Fruit fly (Drosophila melanogaster) whole organism, adult: ENCODE data around the gene CG6144.

Experiments
- CG11617 ChIP-seq: fragments of 200-800 bp; sonication (Bioruptor generic); optimal IDR thresholded peaks from 2 replicates; lab custom pipeline; 2017; ENCODE audit warnings: mild to moderate bottlenecking, missing biosample characterization, missing genetic modification reagents, missing genetic modification characterization
- CG12768 ChIP-seq: fragments of 200-800 bp; sonication (Bioruptor generic); optimal IDR thresholded peaks from 2 replicates; lab custom pipeline; 2017; ENCODE audit warnings: missing biosample characterization, missing genetic modification characterization, mild to moderate bottlenecking, moderate library complexity, missing genetic modification reagents
- CG14711 ChIP-seq: fragments of 200-800 bp; sonication (Bioruptor generic); optimal IDR thresholded peaks from 2 replicates; lab custom pipeline; 2018; ENCODE audit warnings: missing biosample characterization, mild to moderate bottlenecking, missing genetic modification characterization, moderate library complexity
- CG1620 ChIP-seq: fragments of 200-800 bp; sonication (Bioruptor generic); optimal IDR thresholded peaks from 2 replicates; lab custom pipeline; 2016; ENCODE audit warnings: missing biosample characterization, missing genetic modification characterization
- CG33017 ChIP-seq: fragments of 200-800 bp; sonication (Bioruptor generic); optimal IDR thresholded peaks from 2 replicates; lab custom pipeline; 2018; ENCODE audit warnings: missing biosample characterization, mild to moderate bottlenecking, missing genetic modification characterization, moderate library complexity
- CG5204 ChIP-seq: fragments of 200-800 bp; sonication (Bioruptor generic); optimal IDR thresholded peaks from 2 replicates; lab custom pipeline; 2016; ENCODE audit warnings: missing biosample characterization, missing genetic modification characterization
- CG7045 ChIP-seq: fragments of 200-800 bp; sonication (Bioruptor generic); optimal IDR thresholded peaks from 2 replicates; lab custom pipeline; 2017; ENCODE audit warnings: missing biosample characterization, mild to moderate bottlenecking, missing genetic modification characterization
- CG7101 ChIP-seq: fragments of 200-800 bp; sonication (Bioruptor generic); optimal IDR thresholded peaks from 2 replicates; lab custom pipeline; 2018; ENCODE audit warnings: missing biosample characterization, mild to moderate bottlenecking, missing genetic modification characterization, moderate library complexity
- Clk ChIP-seq: fragments of 200-800 bp; sonication (Bioruptor generic); optimal IDR thresholded peaks from 2 replicates; lab custom pipeline; 2017; ENCODE audit warnings: missing biosample characterization, missing genetic modification characterization
- Crg-1 ChIP-seq: fragments of 200-800 bp; sonication (Bioruptor generic); optimal IDR thresholded peaks from 2 replicates; lab custom pipeline; 2016; ENCODE audit warnings: missing biosample characterization, missing genetic modification characterization
- Hr96 ChIP-seq: fragments of 200-800 bp; sonication (Bioruptor generic); optimal IDR thresholded peaks from 2 replicates; lab custom pipeline; 2016; ENCODE audit warnings: missing biosample characterization, missing genetic modification characterization
- Mnt ChIP-seq: fragments of 200-800 bp; sonication (Bioruptor generic); optimal IDR thresholded peaks from 2 replicates; lab custom pipeline; 2016; ENCODE audit warnings: missing biosample characterization, mild to moderate bottlenecking, missing genetic modification characterization
- bab1 ChIP-seq: fragments of 200-800 bp; sonication (Bioruptor generic); optimal IDR thresholded peaks from 3 replicates; lab custom pipeline; 2019; ENCODE audit warnings: missing biosample characterization, mild to moderate bottlenecking, missing genetic modification characterization, moderate library complexity
- cic ChIP-seq: fragments of 200-800 bp; sonication (Bioruptor generic); optimal IDR thresholded peaks from 2 replicates; lab custom pipeline; 2017; ENCODE audit warnings: missing biosample characterization, mild to moderate bottlenecking, missing genetic modification characterization, moderate library complexity
- cnc ChIP-seq, 2 experiments: fragments of >200 bp; optimal IDR thresholded peaks; 2 replicates each; lab custom pipeline; 2017
- kay ChIP-seq: fragments of 200-800 bp; sonication (Bioruptor generic); peaks from one replicate; lab custom pipeline; 2016; ENCODE audit warnings: missing biosample characterization, missing genetic modification characterization, borderline replicate concordance
- ovo ChIP-seq: fragments of 200-800 bp; sonication (Bioruptor generic); optimal IDR thresholded peaks from 2 replicates; lab custom pipeline; 2016; ENCODE audit warnings: missing biosample characterization, missing genetic modification characterization
- pad ChIP-seq: fragments of 200-800 bp; sonication (Bioruptor generic); optimal IDR thresholded peaks from 3 replicates; lab custom pipeline; 2017; ENCODE audit warnings: missing biosample characterization, missing genetic modification characterization, mild to moderate bottlenecking, moderate library complexity, missing genetic modification reagents
- tj ChIP-seq: fragments of 200-800 bp; sonication (Bioruptor generic); optimal IDR thresholded peaks from 3 replicates; lab custom pipeline; 2017; ENCODE audit warnings: missing biosample characterization, mild to moderate bottlenecking, missing genetic modification characterization, moderate library complexity
- toe ChIP-seq: fragments of 200-800 bp; sonication (Bioruptor generic); optimal IDR thresholded peaks from 2 replicates; lab custom pipeline; 2016; ENCODE audit warnings: missing biosample characterization, missing genetic modification characterization

Gene CG6144

dm6 chr2L:10497106-10497800 lies 8.8 kb downstream of the CG6144 start:
- TF ChIP-seq CG7045 (no peak), bab1 (GFP tag; lab: Kevin White, UChicago) (no peak)

- TF ChIP-seq tj (no peak), bab1 (GFP tag; lab: Kevin White, UChicago) (no peak), Crg-1 (GFP tag; lab: Kevin White, UChicago) (no peak), CG7045 (no peak), CG33017 (tag; lab: Kevin White, UChicago) (no peak), cic (GFP tag; lab: Kevin White, UChicago) (no peak), CG11617 (GFP tag; lab: Kevin White, UChicago) (no peak), Hr96 (no peak), cnc (optimal IDR thresholded peaks at IDR 0.05; lab: Kevin White, UChicago) (no peak), CG1620 (GFP tag; lab: Kevin White, UChicago) (no peak), kay (GFP tag; lab: Kevin White, UChicago) (no peak), ovo (GFP tag; lab: Kevin White, UChicago) (no peak), pad (GFP tag; lab: Kevin White, UChicago) (no peak), toe (no peak), CG14711 (tag; lab: Kevin White, UChicago) (no peak), Clk (GFP tag; lab: Kevin White, UChicago) (no peak), CG5204 (no peak), CG7101 (tag; lab: Kevin White, UChicago) (no peak), CG12768 (GFP tag; lab: Kevin White, UChicago) (no peak), Mnt (GFP tag; lab: Kevin White, UChicago) (no peak)
Measured at dm6 chr2L:10499608-10500007, 11.1 kb downstream of the CG6144 start.

dm6 chr2L:10500309-10500974 lies 11.9 kb downstream of the CG6144 start:
- TF ChIP-seq cnc (optimal IDR thresholded peaks at IDR 0.05; lab: Kevin White, UChicago) (no peak), Mnt (GFP tag; lab: Kevin White, UChicago) (peak; percentile 21), tj (peak; percentile 67), Hr96 (no peak), CG11617 (GFP tag; lab: Kevin White, UChicago) (no peak), kay (GFP tag; lab: Kevin White, UChicago) (peak; percentile 95), CG33017 (tag; lab: Kevin White, UChicago) (no peak), cic (GFP tag; lab: Kevin White, UChicago) (no peak), Crg-1 (GFP tag; lab: Kevin White, UChicago) (no peak)

- TF ChIP-seq CG7045 = no peak
- no peak for TF ChIP-seq CG7101 (tag; lab: Kevin White, UChicago)
- no peak for TF ChIP-seq CG33017 (tag; lab: Kevin White, UChicago)
- TF ChIP-seq Crg-1 (GFP tag; lab: Kevin White, UChicago) = no peak
- TF ChIP-seq Clk (GFP tag; lab: Kevin White, UChicago) = no peak
- peak; percentile 26 for TF ChIP-seq cic (GFP tag; lab: Kevin White, UChicago)
- peak; percentile 11 for TF ChIP-seq Mnt (GFP tag; lab: Kevin White, UChicago)
- TF ChIP-seq kay (GFP tag; lab: Kevin White, UChicago) = peak; percentile 75
- no peak for TF ChIP-seq ovo (GFP tag; lab: Kevin White, UChicago)
- no peak for TF ChIP-seq bab1 (GFP tag; lab: Kevin White, UChicago)
- TF ChIP-seq CG14711 (tag; lab: Kevin White, UChicago) = no peak
Measured at dm6 chr2L:10502244-10502643, 13.8 kb downstream of the CG6144 start.

- no peak for TF ChIP-seq Mnt (GFP tag; lab: Kevin White, UChicago)
- no peak for TF ChIP-seq cnc (optimal IDR thresholded peaks at IDR 0.05; lab: Kevin White, UChicago)
- TF ChIP-seq cic (GFP tag; lab: Kevin White, UChicago) = no peak
- no peak for TF ChIP-seq bab1 (GFP tag; lab: Kevin White, UChicago)
- no peak for TF ChIP-seq CG11617 (GFP tag; lab: Kevin White, UChicago)
- TF ChIP-seq tj = no peak
- TF ChIP-seq CG12768 (GFP tag; lab: Kevin White, UChicago) = no peak
- no peak for TF ChIP-seq Clk (GFP tag; lab: Kevin White, UChicago)
- no peak for TF ChIP-seq CG33017 (tag; lab: Kevin White, UChicago)
- no peak for TF ChIP-seq CG7101 (tag; lab: Kevin White, UChicago)
- no peak for TF ChIP-seq CG5204
- no peak for TF ChIP-seq kay (GFP tag; lab: Kevin White, UChicago)
- no peak for TF ChIP-seq CG14711 (tag; lab: Kevin White, UChicago)
- TF ChIP-seq ovo (GFP tag; lab: Kevin White, UChicago) = no peak
- TF ChIP-seq CG1620 (GFP tag; lab: Kevin White, UChicago) = no peak
- TF ChIP-seq CG7045 = no peak
- TF ChIP-seq Hr96 = no peak
- no peak for TF ChIP-seq pad (GFP tag; lab: Kevin White, UChicago)
- no peak for TF ChIP-seq toe
- TF ChIP-seq Crg-1 (GFP tag; lab: Kevin White, UChicago) = no peak
Measured at dm6 chr2L:10502862-10503261, 14.4 kb downstream of the CG6144 start.
